Fruit fly (Drosophila melanogaster): ENCODE data around the gene CG5078.

The CG5078 gene

dm6 chr3L:20494262-20494601 lies 11.6 kb upstream of the CG5078 start (continued):
- TF ChIP-seq CG14860 (GFP tag; IDR thresholded peaks at IDR 0.05; ENCODE audit: partially characterized antibody) (no peak), CG13775 (GFP tag; optimal IDR thresholded peaks at IDR 0.05) (peak; percentile 8), CG8944 (GFP tag; optimal IDR thresholded peaks at IDR 0.05) (no peak), CG15696 (tag; optimal IDR thresholded peaks at IDR 0.05) (no peak), Elba2 (GFP tag; optimal IDR thresholded peaks at IDR 0.05) (no peak), repo (GFP tag; optimal IDR thresholded peaks at IDR 0.05) (no peak), her (GFP tag; optimal IDR thresholded peaks at IDR 0.05) (no peak), Hr51 (GFP tag; optimal IDR thresholded peaks at IDR 0.05) (peak in 1 of 2 experiments; percentile 36), CG7928 (GFP tag; optimal IDR thresholded peaks at IDR 0.05) (no peak), hb (GFP tag; IDR thresholded peaks at IDR 0.05; ENCODE audit: partially characterized antibody) (no peak), ATbp (GFP tag; optimal IDR thresholded peaks at IDR 0.05) (no peak), CG11504 (tag; optimal IDR thresholded peaks at IDR 0.05) (peak; percentile 41), knrl (GFP tag; IDR thresholded peaks at IDR 0.05; ENCODE audit: partially characterized antibody) (no peak), CG10366 (GFP tag; IDR thresholded peaks at IDR 0.05) (no peak), CG13424 (tag; optimal IDR thresholded peaks at IDR 0.05) (peak; percentile 3), fru (optimal IDR thresholded peaks at IDR 0.05) (no peak), MESR4 (GFP tag; optimal IDR thresholded peaks at IDR 0.05) (no peak), D19A (tag; optimal IDR thresholded peaks at IDR 0.05) (no peak), CG12942 (GFP tag; optimal IDR thresholded peaks at IDR 0.05) (no peak), tup (GFP tag; optimal IDR thresholded peaks at IDR 0.05) (no peak), lilli (GFP tag; optimal IDR thresholded peaks at IDR 0.05) (peak; percentile 25), kah (GFP tag; optimal IDR thresholded peaks at IDR 0.05) (no peak), CG15011 (GFP tag; optimal IDR thresholded peaks at IDR 0.05) (no peak), sima (GFP tag; optimal IDR thresholded peaks at IDR 0.05) (no peak), fd3F (GFP tag; optimal IDR thresholded peaks at IDR 0.05) (no peak), Meics (GFP tag; optimal IDR thresholded peaks at IDR 0.05) (peak; percentile 48), crol (GFP tag; IDR thresholded peaks at IDR 0.05) (no peak), Hr39 (optimal IDR thresholded peaks at IDR 0.05) (no peak), kni (GFP tag; optimal IDR thresholded peaks at IDR 0.05) (no peak), CG17829 (tag; optimal IDR thresholded peaks at IDR 0.05) (peak; percentile 16), ems (GFP tag; optimal IDR thresholded peaks at IDR 0.05) (no peak), CG15479 (GFP tag; optimal IDR thresholded peaks at IDR 0.05) (no peak), CG2120 (GFP tag; optimal IDR thresholded peaks at IDR 0.05) (peak; percentile 36), CG10209 (GFP tag; optimal IDR thresholded peaks at IDR 0.05) (peak; percentile 35), Oaz (GFP tag; IDR thresholded peaks at IDR 0.05) (no peak), luna (GFP tag; optimal IDR thresholded peaks at IDR 0.05) (no peak), CG17359 (tag; optimal IDR thresholded peaks at IDR 0.05) (peak; percentile 3), ERR (GFP tag; optimal IDR thresholded peaks at IDR 0.05) (no peak), ci (GFP tag; IDR thresholded peaks at IDR 0.05) (no peak), tio (GFP tag; optimal IDR thresholded peaks at IDR 0.05) (peak; percentile 24), caup (GFP tag; optimal IDR thresholded peaks at IDR 0.05; ENCODE audit: severe bottlenecking) (peak; percentile 22), bab2 (GFP tag; optimal IDR thresholded peaks at IDR 0.05) (no peak), cad (GFP tag; optimal IDR thresholded peaks at IDR 0.05) (no peak), CG3163 (GFP tag; optimal IDR thresholded peaks at IDR 0.05) (no peak), CG6272 (GFP tag; IDR thresholded peaks at IDR 0.05) (no peak), CG17186 (GFP tag; optimal IDR thresholded peaks at IDR 0.05) (no peak), CG11695 (GFP tag; IDR thresholded peaks at IDR 0.05) (no peak), Awh (GFP tag; IDR thresholded peaks at IDR 0.05) (no peak), shn (GFP tag; optimal IDR thresholded peaks at IDR 0.05) (no peak), CG12391 (tag; optimal IDR thresholded peaks at IDR 0.05) (peak; percentile 29), CG6175 (GFP tag; IDR thresholded peaks at IDR 0.05) (no peak), ham (GFP tag; IDR thresholded peaks at IDR 0.05) (no peak)
